Worm (Caenorhabditis elegans): ENCODE results near the gene dpy-13.

Gene dpy-13

ce11 chrIV:4236671-4237070, 1.3 kb downstream of the dpy-13 start:
- TF ChIP-seq unc-62 (GFP tag; optimal IDR thresholded peaks at IDR 0.05): no peak

ce11 chrIV:4243830-4244406, 8.5 kb downstream of the dpy-13 start:
- TF ChIP-seq unc-62 (GFP tag; optimal IDR thresholded peaks at IDR 0.05): no peak

ce11 chrIV:4244510-4244909, 9.1 kb downstream of the dpy-13 start, which contains the start of gene col-34:
Gene col-34 (minus strand): TSS chrIV:4244610.
- TF ChIP-seq unc-62 (GFP tag; optimal IDR thresholded peaks at IDR 0.05): no peak

- TF ChIP-seq unc-62 (GFP tag; optimal IDR thresholded peaks at IDR 0.05): no peak
Observed at ce11 chrIV:4246493-4246892, 11.1 kb downstream of the dpy-13 start, which contains the start of gene ttr-20. Gene ttr-20 (plus strand): TSS chrIV:4246793.

ce11 chrIV:4247334-4247733, 11.9 kb downstream of the dpy-13 start:
- no peak for TF ChIP-seq unc-62 (GFP tag; optimal IDR thresholded peaks at IDR 0.05)

- no peak for TF ChIP-seq unc-62 (GFP tag; optimal IDR thresholded peaks at IDR 0.05)
Observed at ce11 chrIV:4247770-4248169, 12.4 kb downstream of the dpy-13 start, which contains the start of gene ama-1. Gene ama-1 (plus strand): TSS chrIV:4248070.

ce11 chrIV:4254989-4255582, 19.7 kb downstream of the dpy-13 start:
- no peak for TF ChIP-seq unc-62 (GFP tag; optimal IDR thresholded peaks at IDR 0.05)

ce11 chrIV:4259433-4259832, 24.0 kb downstream of the dpy-13 start:
- TF ChIP-seq unc-62 (GFP tag; optimal IDR thresholded peaks at IDR 0.05): no peak

- no peak for TF ChIP-seq unc-62 (GFP tag; optimal IDR thresholded peaks at IDR 0.05)
Observed at ce11 chrIV:4262993-4263392, 27.6 kb downstream of the dpy-13 start, which contains the start of gene col-33. Gene col-33 (plus strand): TSS chrIV:4263293.

- TF ChIP-seq unc-62 (GFP tag; optimal IDR thresholded peaks at IDR 0.05): no peak
Observed at ce11 chrIV:4264649-4265048, 29.2 kb downstream of the dpy-13 start.

- TF ChIP-seq unc-62 (GFP tag; optimal IDR thresholded peaks at IDR 0.05): no peak
Observed at ce11 chrIV:4265224-4265623, 29.8 kb downstream of the dpy-13 start, which contains the start of gene F36A4.5. Gene F36A4.5 (plus strand): TSS chrIV:4265524.

- TF ChIP-seq unc-62 (GFP tag; optimal IDR thresholded peaks at IDR 0.05): no peak
Observed at ce11 chrIV:4265951-4266350, 30.5 kb downstream of the dpy-13 start.

ce11 chrIV:4267320-4267719, 31.9 kb downstream of the dpy-13 start, which contains the start of gene F36A4.4:
Gene F36A4.4 (plus strand): TSS chrIV:4267620.
- TF ChIP-seq unc-62 (GFP tag; optimal IDR thresholded peaks at IDR 0.05): no peak

- no peak for TF ChIP-seq unc-62 (GFP tag; optimal IDR thresholded peaks at IDR 0.05)
Observed at ce11 chrIV:4269308-4269707, 33.9 kb downstream of the dpy-13 start, which contains the start of gene F36A4.3. Gene F36A4.3 (plus strand): TSS chrIV:4269608.

- no peak for TF ChIP-seq unc-62 (GFP tag; optimal IDR thresholded peaks at IDR 0.05)
Observed at ce11 chrIV:4270925-4271324, 35.5 kb downstream of the dpy-13 start, which contains the start of gene F36A4.2. Gene F36A4.2 (plus strand): TSS chrIV:4271225.

- no peak for TF ChIP-seq unc-62 (GFP tag; optimal IDR thresholded peaks at IDR 0.05)
Observed at ce11 chrIV:4272167-4272566, 36.8 kb downstream of the dpy-13 start, which contains the start of gene F36A4.1. Gene F36A4.1 (plus strand): TSS chrIV:4272467.

ce11 chrIV:4277694-4278093, 42.3 kb downstream of the dpy-13 start, which contains the start of gene nhr-78:
Gene nhr-78 (minus strand): TSS chrIV:4277875.
- TF ChIP-seq unc-62 (GFP tag; optimal IDR thresholded peaks at IDR 0.05): no peak
